Fruit fly (Drosophila melanogaster): ENCODE data around the gene CG5882.

Gene CG5882

dm6 chr3R:27100930-27101329 is 17.5 kb upstream of the CG5882 start, which contains the start of gene Jhbp11:
TSS of gene Jhbp11 (plus strand) at chr3R:27101230.
- no peak for TF ChIP-seq CTCF (optimal IDR thresholded peaks at IDR 0.05)

dm6 chr3R:27105439-27105838 is 13.0 kb upstream of the CG5882 start:
- TF ChIP-seq CTCF (optimal IDR thresholded peaks at IDR 0.05) (no peak), CG8478 (optimal IDR thresholded peaks at IDR 0.05) (no peak)

dm6 chr3R:27106134-27106694 is 12.2 kb upstream of the CG5882 start, which contains the start of gene CAH9:
TSS of gene CAH9 (minus strand) at chr3R:27106184.
- TF ChIP-seq CTCF (optimal IDR thresholded peaks at IDR 0.05) (no peak), CG8478 (optimal IDR thresholded peaks at IDR 0.05) (no peak)

DNA sequence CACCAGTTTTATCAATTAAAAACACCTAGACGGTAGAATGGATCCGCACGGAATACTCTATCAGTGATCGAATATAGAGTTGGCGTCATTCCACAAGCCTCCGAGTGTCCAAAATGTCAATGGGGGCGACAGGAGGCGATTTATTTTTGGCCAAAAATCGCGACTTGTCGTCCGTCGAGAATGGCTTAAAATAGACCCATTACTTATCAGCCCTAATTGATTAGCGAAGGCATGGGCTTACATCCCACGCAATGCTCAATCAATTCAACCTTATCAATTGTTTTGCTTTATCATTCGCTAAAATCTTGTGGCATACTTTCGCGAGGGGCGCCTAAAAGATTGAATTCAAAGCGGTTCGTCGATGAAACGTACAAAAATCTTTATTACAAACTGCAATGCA is 10.3 kb upstream of the CG5882 start:
- TF ChIP-seq CTCF (optimal IDR thresholded peaks at IDR 0.05) (no peak), CG8478 (optimal IDR thresholded peaks at IDR 0.05) (no peak)

DNA sequence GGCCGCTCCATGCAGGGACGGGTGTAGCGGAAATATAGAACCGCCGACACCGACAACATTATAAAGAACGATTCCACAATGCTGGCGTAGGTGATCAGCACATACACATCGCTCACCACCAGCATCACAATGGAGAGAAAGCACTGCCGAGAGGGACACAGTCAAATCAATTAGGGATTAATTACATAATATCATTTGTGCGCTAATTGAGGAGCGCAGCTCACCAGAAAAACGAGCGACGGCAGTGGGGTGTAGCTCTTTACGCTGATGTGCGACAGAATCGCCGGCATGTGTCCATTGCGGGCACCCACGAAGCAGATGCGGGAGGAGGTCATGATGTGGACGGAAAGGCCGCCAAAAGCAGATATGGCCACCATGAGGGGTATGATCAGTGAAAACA is 9.0 kb upstream of the CG5882 start:
- no peak for TF ChIP-seq CG8478 (optimal IDR thresholded peaks at IDR 0.05)
- no peak for TF ChIP-seq CTCF (optimal IDR thresholded peaks at IDR 0.05)

dm6 chr3R:27111784-27112602 is 6.5 kb upstream of the CG5882 start, which contains the start of the genes gb and CG5815:
TSS of gene gb (minus strand) at chr3R:27112270.
TSS of gene CG5815 (plus strand) at chr3R:27112566.
- TF ChIP-seq CG8478 (optimal IDR thresholded peaks at IDR 0.05), result no peak
- TF ChIP-seq CTCF (optimal IDR thresholded peaks at IDR 0.05), result no peak

DNA sequence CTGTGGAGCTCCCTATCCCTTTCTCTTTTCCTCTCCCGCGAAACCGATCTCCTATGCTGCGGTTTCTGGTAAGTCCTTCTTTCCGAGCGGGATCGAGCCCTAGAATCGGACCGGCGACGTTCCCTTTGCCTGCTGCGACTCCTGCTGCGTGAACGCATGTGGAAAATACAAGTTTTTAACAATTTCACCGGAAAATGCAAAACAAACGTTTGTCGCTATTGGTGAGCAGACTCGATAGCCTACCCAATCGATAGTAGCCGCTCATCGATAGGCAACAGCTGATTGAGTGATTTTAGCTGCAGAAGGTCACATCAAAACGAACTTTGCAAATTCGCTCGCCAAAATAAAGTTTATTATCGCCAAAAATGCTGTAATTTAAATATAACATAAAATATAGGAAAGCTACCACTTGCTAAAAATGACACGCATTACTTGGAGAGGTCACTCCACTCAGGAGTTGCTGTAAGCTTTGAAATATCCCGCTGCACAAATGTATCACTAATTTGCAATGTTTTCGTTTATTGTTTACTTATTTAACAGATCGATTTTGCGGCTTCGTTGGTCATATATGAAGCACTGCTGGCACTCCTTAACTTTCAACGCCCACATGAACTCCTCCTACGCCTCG is 1.9 kb upstream of the CG5882 start, which contains the start of the genes CG6066 and CG5880:
Gene CG6066, minus strand, starts transcription at position 243 of the 628 bp plus-strand sequence.
Gene CG5880, plus strand, starts transcription at position 281 of the 628 bp plus-strand sequence.
- peak in 1 of 2 experiments; percentile 0 for TF ChIP-seq CTCF (optimal IDR thresholded peaks at IDR 0.05)
- no peak for TF ChIP-seq CG8478 (optimal IDR thresholded peaks at IDR 0.05)

DNA sequence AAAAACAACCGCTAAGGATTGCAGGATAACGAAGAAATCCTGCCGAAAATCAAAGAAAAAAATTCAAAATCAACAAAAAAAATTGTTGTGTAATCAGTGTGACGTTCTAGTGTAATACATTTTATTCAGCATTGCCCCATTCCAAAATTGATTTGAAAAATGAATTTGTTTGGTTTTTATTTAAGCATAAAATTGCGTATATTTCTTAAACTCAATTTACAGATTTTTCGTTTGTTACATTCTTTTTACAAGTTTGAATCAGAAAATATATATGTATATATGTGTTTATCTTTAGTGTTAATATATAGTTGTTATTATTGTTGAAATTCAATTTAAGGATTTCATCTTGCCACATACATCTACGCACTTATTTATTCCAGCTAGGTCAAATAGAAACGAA is 6.1 kb downstream of the CG5882 start, which contains the start of gene CG6059:
Gene CG6059, minus strand, starts transcription at position 101 of the 400 bp plus-strand sequence.
- no peak for TF ChIP-seq CTCF (optimal IDR thresholded peaks at IDR 0.05)
- TF ChIP-seq CG8478 (optimal IDR thresholded peaks at IDR 0.05), result no peak

dm6 chr3R:27128723-27129122 is 10.3 kb downstream of the CG5882 start:
- TF ChIP-seq CTCF (optimal IDR thresholded peaks at IDR 0.05) (no peak), CG8478 (optimal IDR thresholded peaks at IDR 0.05) (no peak)

dm6 chr3R:27129580-27130385 is 11.3 kb downstream of the CG5882 start:
- TF ChIP-seq CTCF (optimal IDR thresholded peaks at IDR 0.05) (no peak), CG8478 (optimal IDR thresholded peaks at IDR 0.05) (no peak)

dm6 chr3R:27130551-27131161 is 12.2 kb downstream of the CG5882 start:
- TF ChIP-seq CG8478 (optimal IDR thresholded peaks at IDR 0.05) (no peak), CTCF (optimal IDR thresholded peaks at IDR 0.05) (no peak)

DNA sequence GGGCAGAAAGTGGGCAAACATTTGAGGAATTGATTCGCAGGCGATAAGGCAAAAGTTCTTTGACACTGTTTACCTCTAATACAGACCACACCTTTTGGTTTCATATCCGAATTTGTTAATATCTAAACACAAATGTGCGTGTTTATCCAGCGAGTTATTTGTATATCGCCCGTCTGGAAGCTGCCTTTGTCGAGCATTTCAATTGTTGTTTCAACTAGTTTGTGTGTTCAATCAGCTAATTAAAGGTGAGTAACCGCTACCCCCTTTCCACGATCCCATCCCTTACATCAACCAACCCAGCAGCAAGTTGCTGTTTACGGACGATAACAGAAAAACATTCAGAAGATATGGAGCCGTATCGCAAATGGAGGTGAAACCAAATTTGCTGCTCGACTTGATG is 13.0 kb downstream of the CG5882 start:
- TF ChIP-seq CG8478 (optimal IDR thresholded peaks at IDR 0.05) (no peak), CTCF (optimal IDR thresholded peaks at IDR 0.05) (no peak)

- TF ChIP-seq CG8478 (optimal IDR thresholded peaks at IDR 0.05), result no peak
- TF ChIP-seq CTCF (optimal IDR thresholded peaks at IDR 0.05), result no peak
Measured at dm6 chr3R:27133992-27134391, 15.5 kb downstream of the CG5882 start.

DNA sequence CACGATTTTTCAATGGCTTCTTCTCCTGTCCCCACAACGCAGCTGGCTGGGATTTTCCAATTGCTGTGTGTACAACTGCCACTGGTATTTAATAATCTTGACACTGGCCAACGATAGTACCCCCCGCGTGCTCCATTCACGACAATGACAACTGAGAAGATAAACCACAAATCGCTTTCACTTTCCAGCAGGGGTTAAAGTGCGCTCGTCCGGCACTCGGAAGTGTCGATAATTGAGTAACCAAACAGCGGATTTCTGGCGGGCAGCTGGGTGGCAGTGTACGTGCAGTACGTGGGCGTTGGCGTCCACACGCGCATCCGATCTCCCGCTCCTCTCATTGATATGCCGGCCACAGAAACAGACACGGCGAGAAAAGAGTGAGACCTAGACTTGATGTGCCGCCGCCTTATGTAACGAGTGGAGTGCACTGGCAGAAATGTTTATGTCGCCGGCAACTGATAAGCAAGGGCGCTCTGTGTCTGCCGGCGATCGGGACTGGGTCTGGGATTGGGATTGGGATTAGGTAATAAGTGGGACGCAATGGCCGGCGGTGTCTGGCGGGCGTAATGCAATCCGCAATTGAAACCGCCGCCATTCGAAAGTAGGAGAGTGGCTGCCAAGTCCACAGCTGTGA is 16.4 kb downstream of the CG5882 start:
- no peak for TF ChIP-seq CTCF (optimal IDR thresholded peaks at IDR 0.05)
- no peak for TF ChIP-seq CG8478 (optimal IDR thresholded peaks at IDR 0.05)

Measured in S2 (cell line).